Worm (Caenorhabditis elegans): ENCODE measurements around the gene C49G7.13.

DNA sequence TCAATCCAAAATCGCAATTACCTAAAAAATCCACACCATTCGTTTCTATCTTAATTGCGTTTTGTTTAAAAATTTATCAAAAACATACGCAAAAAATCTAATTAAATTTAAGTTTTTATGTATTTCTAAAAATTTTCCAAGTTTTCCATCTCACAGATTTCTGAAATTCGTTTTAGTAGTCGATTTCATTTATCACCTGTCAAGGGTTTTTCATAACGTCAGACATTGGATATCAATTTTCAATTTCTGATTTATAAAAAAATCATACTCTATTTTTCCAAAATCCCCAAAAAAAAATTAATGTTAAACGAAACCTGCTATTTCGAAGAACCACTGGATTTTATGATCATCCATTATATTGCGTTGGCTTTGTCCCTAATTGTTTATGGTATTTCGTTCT, 25.7 kb upstream of the C49G7.13 start, which contains the start of gene srh-4:
- TF ChIP-seq snpc-4 (tag; optimal IDR thresholded peaks at IDR 0.05) (no peak), egl-27 (tag; optimal IDR thresholded peaks at IDR 0.05) (no peak), lin-39 (tag; optimal IDR thresholded peaks at IDR 0.05) (no peak), ztf-11 (tag; optimal IDR thresholded peaks at IDR 0.05) (no peak), unc-62 (GFP tag; optimal IDR thresholded peaks at IDR 0.05) (no peak), ztf-4 (tag; optimal IDR thresholded peaks at IDR 0.05) (no peak), unc-39 (tag; optimal IDR thresholded peaks at IDR 0.05) (no peak)
